Worm (Caenorhabditis elegans): ENCODE data around the gene F25E5.9.
A peak's percentile ranks its signal among the peaks of the same experiment; 100 is the strongest.

Gene F25E5.9

ce11 chrV:7395359-7395758 is 42.4 kb downstream of the F25E5.9 start, which contains the start of gene srx-9:
Gene srx-9, minus strand, starts transcription at chrV:7395459.
- TF ChIP-seq tbx-9 (tag; optimal IDR thresholded peaks at IDR 0.05; ENCODE audit: borderline replicate concordance) (no peak), snpc-1.1 (tag; optimal IDR thresholded peaks at IDR 0.05; ENCODE audit: insufficient read depth) (no peak), lin-26 (GFP tag; IDR thresholded peaks at IDR 0.05) (no peak), attf-6 (GFP tag; IDR thresholded peaks at IDR 0.05) (no peak), snpc-4 (GFP tag; optimal IDR thresholded peaks at IDR 0.05) (no peak), snpc-4 (tag; optimal IDR thresholded peaks at IDR 0.05) (no peak), B0261.1 (tag; optimal IDR thresholded peaks at IDR 0.05) (no peak), egl-44 (GFP tag; IDR thresholded peaks at IDR 0.05) (no peak), lir-1 (GFP tag; conservative IDR thresholded peaks at IDR 0.05) (no peak), him-1 (tag; optimal IDR thresholded peaks at IDR 0.05) (no peak), mel-28 (tag; optimal IDR thresholded peaks at IDR 0.05; ENCODE audit: borderline replicate concordance) (no peak), F39B2.1 (GFP tag; IDR thresholded peaks at IDR 0.05) (no peak), F55B11.4 (tag; optimal IDR thresholded peaks at IDR 0.05; ENCODE audit: borderline replicate concordance, insufficient read depth) (no peak), ztf-25 (GFP tag; IDR thresholded peaks at IDR 0.05) (no peak), B0336.3 (GFP tag; IDR thresholded peaks at IDR 0.05) (no peak), somi-1 (GFP tag; optimal IDR thresholded peaks at IDR 0.05) (no peak), bed-2 (GFP tag; IDR thresholded peaks at IDR 0.05) (no peak), let-526 (GFP tag; IDR thresholded peaks at IDR 0.05) (no peak), madf-3 (GFP tag; IDR thresholded peaks at IDR 0.05) (no peak), dox-1 (GFP tag; IDR thresholded peaks at IDR 0.05) (no peak), rpc-1 (optimal IDR thresholded peaks at IDR 0.05) (no peak), rpc-1 (tag; optimal IDR thresholded peaks at IDR 0.05) (no peak)

DNA sequence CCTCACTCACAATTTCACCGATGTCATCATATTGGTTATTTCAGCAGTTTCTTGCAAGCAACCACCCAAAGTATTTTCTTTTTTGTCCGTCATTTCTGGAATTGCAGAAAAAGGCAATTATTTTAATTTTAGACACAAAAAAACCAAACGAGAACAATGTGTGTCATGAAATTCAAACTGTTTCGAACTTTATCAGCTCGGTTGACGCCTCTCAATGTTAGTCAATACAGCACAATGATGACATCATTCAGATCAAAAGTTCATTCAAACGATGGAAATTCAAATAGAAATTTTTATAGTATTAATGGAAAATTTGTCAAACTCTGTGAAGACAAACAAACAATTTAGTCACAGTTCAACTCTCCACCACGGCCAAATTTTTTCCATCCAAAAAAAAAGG is 45.8 kb downstream of the F25E5.9 start, which contains the start of gene fbxa-105:
TSS of gene fbxa-105 (minus strand) at position 97 of the 400 bp plus-strand sequence.
- TF ChIP-seq efl-1 (GFP tag; optimal IDR thresholded peaks at IDR 0.05) (no peak), ztf-3 (GFP tag; optimal IDR thresholded peaks at IDR 0.05) (no peak), ztf-26 (tag; optimal IDR thresholded peaks at IDR 0.05) (no peak), athp-1 (tag; optimal IDR thresholded peaks at IDR 0.05) (no peak), F10E7.11 (tag; optimal IDR thresholded peaks at IDR 0.05) (no peak), hmg-1.2 (GFP tag; IDR thresholded peaks at IDR 0.05) (no peak), nhr-80 (tag; optimal IDR thresholded peaks at IDR 0.05) (peak; percentile 34), ets-4 (GFP tag; optimal IDR thresholded peaks at IDR 0.05) (no peak)

DNA sequence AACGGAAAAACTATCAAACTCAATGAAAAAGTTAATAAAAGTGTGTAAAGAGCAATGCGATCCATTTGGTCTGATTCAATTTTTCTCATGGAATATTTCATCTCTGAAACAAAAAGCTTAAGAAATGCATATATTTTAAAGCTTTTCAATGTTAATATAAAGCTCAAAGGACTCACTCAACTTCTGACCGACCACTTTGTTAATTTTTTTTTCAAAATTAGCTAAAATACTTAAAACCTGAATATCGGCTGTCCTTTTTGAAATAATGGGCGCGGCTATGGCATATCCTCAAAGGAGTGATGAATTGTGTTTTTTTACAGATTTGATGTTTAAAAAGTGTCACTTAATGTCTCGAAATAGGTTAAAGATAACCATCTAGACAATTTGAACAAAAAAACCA is 47.9 kb downstream of the F25E5.9 start, which contains the start of gene C02H6.1:
TSS of gene C02H6.1 (minus strand) at position 101 of the 400 bp plus-strand sequence.
- no peak for TF ChIP-seq bed-2 (GFP tag; IDR thresholded peaks at IDR 0.05)
- no peak for TF ChIP-seq zfh-2 (GFP tag; conservative IDR thresholded peaks at IDR 0.05)

ce11 chrV:7387755-7388154 is 50.0 kb downstream of the F25E5.9 start, which contains the start of gene C02H6.3:
Gene C02H6.3, minus strand, starts transcription at chrV:7387855.
- TF ChIP-seq nhr-27 (tag; optimal IDR thresholded peaks at IDR 0.05) = no peak
- TF ChIP-seq ztf-28 (GFP tag; IDR thresholded peaks at IDR 0.05) = no peak
- TF ChIP-seq ztf-18 (tag; optimal IDR thresholded peaks at IDR 0.05) = no peak
- TF ChIP-seq nhr-90 (tag; optimal IDR thresholded peaks at IDR 0.05) = no peak
- TF ChIP-seq dox-1 (GFP tag; IDR thresholded peaks at IDR 0.05) = no peak
- TF ChIP-seq madf-6 (GFP tag; IDR thresholded peaks at IDR 0.05) = no peak
- TF ChIP-seq tbp1 (GFP tag; optimal IDR thresholded peaks at IDR 0.05) = no peak
- no peak for TF ChIP-seq B0336.3 (GFP tag; IDR thresholded peaks at IDR 0.05)
- TF ChIP-seq hmg-1.2 (GFP tag; IDR thresholded peaks at IDR 0.05) = no peak
- no peak for TF ChIP-seq F49E8.2 (tag; optimal IDR thresholded peaks at IDR 0.05; ENCODE audit: insufficient read depth)
- no peak for TF ChIP-seq B0261.1 (tag; optimal IDR thresholded peaks at IDR 0.05)
- no peak for TF ChIP-seq die-1 (tag; optimal IDR thresholded peaks at IDR 0.05)

Data from whole organism, young adult.